Fruit fly (Drosophila melanogaster) whole organism, embryonic: ENCODE results near the gene fusl.

Source experiments
- Atf6 ChIP-seq: fragments of 200-800 bp; sonication (Bioruptor generic); IDR thresholded peaks from 2 replicates; pipeline ENCODE4 v1.3.6; 2022; ENCODE audit warnings: missing biosample characterization, missing genetic modification characterization
- Awh ChIP-seq: fragments of 200-800 bp; sonication (Bioruptor generic); IDR thresholded peaks from 2 replicates; pipeline ENCODE4, ENCODE4 v1.3.6; 2022; ENCODE audit warnings: missing biosample characterization, missing genetic modification characterization
- B-H1 ChIP-seq: fragments of 200-800 bp; sonication (Bioruptor generic); IDR thresholded peaks from 3 replicates; pipeline ENCODE4 v1.3.6; 2022; ENCODE audit warnings: missing biosample characterization, missing genetic modification characterization
- CG10462 ChIP-seq: fragments of 200-800 bp; sonication (Bioruptor generic); optimal IDR thresholded peaks from 2 replicates; lab custom pipeline; 2016; ENCODE audit warnings: missing biosample characterization, missing genetic modification characterization
- CG11085 ChIP-seq: fragments of 200-800 bp; sonication (Bioruptor generic); IDR thresholded peaks from 2 replicates; pipeline ENCODE4 v1.3.6; 2022; ENCODE audit warnings: missing biosample characterization, missing genetic modification characterization
- CG11093 ChIP-seq: fragments of 200-800 bp; sonication (Bioruptor generic); IDR thresholded peaks from 3 replicates; pipeline ENCODE4 v1.3.6; 2022; ENCODE audit warnings: missing biosample characterization, missing genetic modification characterization
- CG11723 ChIP-seq: fragments of 200-800 bp; sonication (Bioruptor generic); optimal IDR thresholded peaks from 2 replicates; lab custom pipeline; 2017; ENCODE audit warnings: missing biosample characterization, mild to moderate bottlenecking, missing genetic modification characterization
- CG12219 ChIP-seq: fragments of 200-800 bp; sonication (Bioruptor generic); optimal IDR thresholded peaks from 3 replicates; lab custom pipeline; 2018; ENCODE audit warnings: missing biosample characterization, mild to moderate bottlenecking, missing genetic modification characterization
- CG13296 ChIP-seq: fragments of 200-800 bp; sonication (Bioruptor generic); optimal IDR thresholded peaks from 3 replicates; lab custom pipeline; 2018; ENCODE audit warnings: missing biosample characterization, mild to moderate bottlenecking, missing genetic modification characterization
- CG14667 ChIP-seq: fragments of 200-800 bp; sonication (Bioruptor generic); IDR thresholded peaks from 2 replicates; pipeline ENCODE4 v1.3.6; 2022; ENCODE audit warnings: missing biosample characterization, missing genetic modification characterization
- CG14710 ChIP-seq: fragments of 200-800 bp; sonication (Bioruptor generic); optimal IDR thresholded peaks from 3 replicates; lab custom pipeline; 2019; ENCODE audit warnings: missing biosample characterization, mild to moderate bottlenecking, missing genetic modification characterization, moderate library complexity
- CG2199 ChIP-seq: fragments of 200-800 bp; sonication (Bioruptor generic); IDR thresholded peaks from 3 replicates; pipeline ENCODE4 v1.3.6; 2022; ENCODE audit warnings: missing biosample characterization, missing genetic modification characterization
- CG30431 ChIP-seq: fragments of 200-800 bp; sonication (Bioruptor generic); optimal IDR thresholded peaks from 2 replicates; lab custom pipeline; 2017; ENCODE audit warnings: missing biosample characterization, missing genetic modification characterization
- CG31365 ChIP-seq: fragments of 200-800 bp; sonication (Bioruptor generic); optimal IDR thresholded peaks from 2 replicates; lab custom pipeline; 2018; ENCODE audit warnings: missing biosample characterization, mild to moderate bottlenecking, missing genetic modification characterization
- CG32767 ChIP-seq: fragments of 200-800 bp; sonication (Bioruptor generic); IDR thresholded peaks from 2 replicates; pipeline ENCODE4 v1.3.6; 2022; ENCODE audit warnings: missing biosample characterization, missing genetic modification characterization
- CG3838 ChIP-seq: fragments of 200-800 bp; sonication (Bioruptor generic); optimal IDR thresholded peaks from 3 replicates; lab custom pipeline; 2016; ENCODE audit warnings: missing biosample characterization, missing genetic modification characterization
- CG7372 ChIP-seq: fragments of 200-800 bp; sonication (Bioruptor generic); IDR thresholded peaks from 2 replicates; pipeline ENCODE4 v1.3.6; 2022; ENCODE audit warnings: missing biosample characterization, missing genetic modification characterization
- CG7745 ChIP-seq: fragments of 200-800 bp; sonication (Bioruptor generic); optimal IDR thresholded peaks from 2 replicates; lab custom pipeline; 2018; ENCODE audit warnings: missing biosample characterization, mild to moderate bottlenecking, missing genetic modification characterization, moderate library complexity
- CG7839 ChIP-seq: fragments of 200-800 bp; sonication (Bioruptor generic); optimal IDR thresholded peaks from 3 replicates; lab custom pipeline; 2018; ENCODE audit warnings: missing biosample characterization, mild to moderate bottlenecking, missing genetic modification characterization, moderate library complexity
- Camta ChIP-seq: fragments of 200-800 bp; sonication (Bioruptor generic); optimal IDR thresholded peaks from 2 replicates; lab custom pipeline; 2016; ENCODE audit warnings: missing biosample characterization, missing genetic modification characterization
- Dbx ChIP-seq: fragments of 200-800 bp; sonication (Bioruptor generic); IDR thresholded peaks from 3 replicates; pipeline ENCODE4 v1.3.6; 2022; ENCODE audit warnings: missing biosample characterization, missing genetic modification characterization
- Dip3 ChIP-seq: fragments of 200-800 bp; sonication (Bioruptor generic); optimal IDR thresholded peaks from 3 replicates; lab custom pipeline; 2016; ENCODE audit warnings: missing biosample characterization, missing genetic modification characterization
- Dp ChIP-seq: fragments of 200-800 bp; sonication (Bioruptor generic); optimal IDR thresholded peaks from 2 replicates; lab custom pipeline; 2018; ENCODE audit warnings: missing biosample characterization, mild to moderate bottlenecking, missing genetic modification characterization, moderate library complexity
- Ets97D ChIP-seq: fragments of 200-800 bp; sonication (Bioruptor generic); optimal IDR thresholded peaks from 3 replicates; lab custom pipeline; 2016; ENCODE audit warnings: missing biosample characterization, missing genetic modification characterization
- Lpt ChIP-seq: fragments of >200 bp; optimal IDR thresholded peaks from 2 replicates; lab custom pipeline; 2018; ENCODE audit warnings: missing biosample characterization, missing genetic modification characterization
- Pdp1 ChIP-seq, 2 experiments: fragments of 200-800 bp; sonication (Bioruptor generic); optimal IDR thresholded peaks; 3 replicates each; lab custom pipeline; 2016; ENCODE audit warnings: missing biosample characterization in 2 of 2, missing genetic modification characterization in 2 of 2, mild to moderate bottlenecking in 1 of 2, moderate library complexity in 1 of 2
- Sry-β ChIP-seq: fragments of 200-800 bp; sonication (Bioruptor generic); optimal IDR thresholded peaks from 2 replicates; lab custom pipeline; 2018; ENCODE audit warnings: missing biosample characterization, mild to moderate bottlenecking, missing genetic modification characterization, moderate library complexity
- ash1 ChIP-seq: fragments of 200-800 bp; sonication (Bioruptor generic); optimal IDR thresholded peaks from 2 replicates; lab custom pipeline; 2018; ENCODE audit warnings: missing biosample characterization, mild to moderate bottlenecking, missing genetic modification characterization
- caup ChIP-seq: fragments of 200-800 bp; sonication (Bioruptor generic); optimal IDR thresholded peaks from 3 replicates; lab custom pipeline; 2017; ENCODE audit warnings: missing biosample characterization, mild to moderate bottlenecking, missing genetic modification characterization, moderate library complexity; ENCODE audit not compliant: severe bottlenecking
- chm ChIP-seq: fragments of 200-800 bp; sonication (Bioruptor generic); IDR thresholded peaks from 2 replicates; pipeline ENCODE4 v1.3.6; 2022; ENCODE audit warnings: missing biosample characterization, missing genetic modification characterization
- da ChIP-seq: fragments of 200-800 bp; sonication (Bioruptor generic); optimal IDR thresholded peaks from 2 replicates; lab custom pipeline; 2016; ENCODE audit warnings: missing biosample characterization, missing genetic modification characterization
- dan ChIP-seq: fragments of 200-800 bp; sonication (Bioruptor generic); IDR thresholded peaks from 2 replicates; pipeline ENCODE4 v1.3.6; 2022; ENCODE audit warnings: missing biosample characterization, missing genetic modification characterization
- dmrt99B ChIP-seq: fragments of 200-800 bp; sonication (Bioruptor generic); optimal IDR thresholded peaks from 2 replicates; lab custom pipeline; 2018; ENCODE audit warnings: missing biosample characterization, mild to moderate bottlenecking, missing genetic modification characterization, moderate library complexity
- eve ChIP-seq, 2 experiments: fragments of >200 bp; optimal IDR thresholded peaks; 2 replicates each; lab custom pipeline; 2017; ENCODE audit warnings: missing biosample characterization in 2 of 2, missing genetic modification characterization in 2 of 2
- fd102C ChIP-seq: fragments of 200-800 bp; sonication (Bioruptor generic); optimal IDR thresholded peaks from 2 replicates; lab custom pipeline; 2018; ENCODE audit warnings: missing biosample characterization, mild to moderate bottlenecking, missing genetic modification characterization, moderate library complexity
- fd96Cb ChIP-seq: fragments of 200-800 bp; sonication (Bioruptor generic); optimal IDR thresholded peaks from 2 replicates; lab custom pipeline; 2018; ENCODE audit warnings: missing biosample characterization, mild to moderate bottlenecking, missing genetic modification characterization, moderate library complexity
- gcm2 ChIP-seq: fragments of 200-800 bp; sonication (Bioruptor generic); optimal IDR thresholded peaks from 2 replicates; lab custom pipeline; 2016; ENCODE audit warnings: missing biosample characterization, missing genetic modification characterization
- lilli ChIP-seq: fragments of 200-800 bp; sonication (Bioruptor generic); optimal IDR thresholded peaks from 3 replicates; lab custom pipeline; 2016; ENCODE audit warnings: missing biosample characterization, missing genetic modification characterization
- lola ChIP-seq, 3 experiments: fragments of >200 bp in 2 of 3; fragments of 200-800 bp in 1 of 3; sonication (Bioruptor generic) in 1 of 3; optimal IDR thresholded peaks; 2 replicates each; lab custom pipeline; 2017 to 2019; ENCODE audit warnings: missing biosample characterization in 3 of 3, missing genetic modification characterization in 3 of 3, mild to moderate bottlenecking in 1 of 3, moderate library complexity in 1 of 3
- pb ChIP-seq: fragments of 200-800 bp; sonication (Bioruptor generic); optimal IDR thresholded peaks from 3 replicates; lab custom pipeline; 2016; ENCODE audit warnings: missing biosample characterization, missing genetic modification characterization
- phol ChIP-seq: fragments of 200-800 bp; sonication (Bioruptor generic); optimal IDR thresholded peaks from 3 replicates; lab custom pipeline; 2018; ENCODE audit warnings: missing biosample characterization, mild to moderate bottlenecking, missing genetic modification characterization, moderate library complexity
- pita ChIP-seq: fragments of 200-800 bp; sonication (Bioruptor generic); optimal IDR thresholded peaks from 2 replicates; lab custom pipeline; 2017; ENCODE audit warnings: missing biosample characterization, mild to moderate bottlenecking, missing genetic modification characterization
- pnt ChIP-seq: fragments of 200-800 bp; sonication (Bioruptor generic); optimal IDR thresholded peaks from 3 replicates; lab custom pipeline; 2016; ENCODE audit warnings: missing biosample characterization, missing genetic modification characterization
- row ChIP-seq: fragments of 200-800 bp; sonication (Bioruptor generic); IDR thresholded peaks from 3 replicates; pipeline ENCODE4 v1.3.6; 2022; ENCODE audit warnings: missing biosample characterization, missing genetic modification characterization
- salm ChIP-seq: fragments of 200-800 bp; sonication (Bioruptor generic); optimal IDR thresholded peaks from 2 replicates; lab custom pipeline; 2018; ENCODE audit warnings: missing biosample characterization, mild to moderate bottlenecking, missing genetic modification characterization
- sens-2 ChIP-seq: fragments of 200-800 bp; sonication (Bioruptor generic); IDR thresholded peaks from 2 replicates; pipeline ENCODE4 v1.3.6; 2022; ENCODE audit warnings: missing biosample characterization, missing genetic modification characterization
- slou ChIP-seq: fragments of 200-800 bp; sonication (Bioruptor generic); optimal IDR thresholded peaks from 3 replicates; lab custom pipeline; 2016; ENCODE audit warnings: missing biosample characterization, missing genetic modification characterization
- tin ChIP-seq: fragments of 200-800 bp; sonication (Bioruptor generic); optimal IDR thresholded peaks from 3 replicates; lab custom pipeline; 2016; ENCODE audit warnings: missing biosample characterization, missing genetic modification characterization
- unc-4 ChIP-seq: fragments of 200-800 bp; sonication (Bioruptor generic); IDR thresholded peaks from 2 replicates; pipeline ENCODE4 v1.3.6; 2022; ENCODE audit warnings: missing biosample characterization, missing genetic modification characterization; ENCODE audit not compliant: partially characterized antibody
- z ChIP-seq: fragments of 200-800 bp; sonication (Bioruptor generic); IDR thresholded peaks from 3 replicates; pipeline ENCODE4 v1.3.6; 2022; ENCODE audit warnings: missing biosample characterization, missing genetic modification characterization
- zf30C ChIP-seq: fragments of 200-800 bp; sonication (Bioruptor generic); optimal IDR thresholded peaks from 3 replicates; lab custom pipeline; 2018; ENCODE audit warnings: missing biosample characterization, mild to moderate bottlenecking, missing genetic modification characterization

fusl gene

dm6 chr2L:5338024-5338720 lies at the start of gene fusl (continued):
- TF ChIP-seq z (GFP tag; lab: Robert Waterston, UW) = no peak
- no peak for TF ChIP-seq tin
- TF ChIP-seq eve (GFP tag; optimal IDR thresholded peaks at IDR 0.05; lab: Kevin White, UChicago) = no peak
- no peak for TF ChIP-seq CG12219 (GFP tag; lab: Kevin White, UChicago)
- no peak for TF ChIP-seq CG7839 (tag; lab: Kevin White, UChicago)
- TF ChIP-seq Ets97D (GFP tag; lab: Kevin White, UChicago) = no peak
- no peak for TF ChIP-seq CG11085 (GFP tag; lab: Robert Waterston, UW)
- TF ChIP-seq CG7372 (GFP tag; lab: Robert Waterston, UW) = no peak
- TF ChIP-seq Awh (GFP tag; lab: Robert Waterston, UW) = no peak
- TF ChIP-seq fd102C (GFP tag; lab: Kevin White, UChicago) = no peak
- peak in 1 of 2 experiments; percentile 30 for TF ChIP-seq Pdp1 (GFP tag; optimal IDR thresholded peaks at IDR 0.05; lab: Kevin White, UChicago)
- TF ChIP-seq zf30C (GFP tag; lab: Kevin White, UChicago) = no peak
- TF ChIP-seq phol (tag; lab: Kevin White, UChicago) = no peak
- no peak for TF ChIP-seq ash1 (GFP tag; lab: Kevin White, UChicago)
- no peak for TF ChIP-seq Lpt (GFP tag; lab: Kevin White, UChicago)
- no peak for TF ChIP-seq CG11723
- no peak for TF ChIP-seq slou (GFP tag; lab: Kevin White, UChicago)
- TF ChIP-seq CG11093 = no peak
- no peak for TF ChIP-seq CG14667 (GFP tag; lab: Robert Waterston, UW)
- TF ChIP-seq CG2199 (GFP tag; lab: Robert Waterston, UW) = no peak
- TF ChIP-seq CG7745 (tag; lab: Kevin White, UChicago) = no peak
- TF ChIP-seq caup = no peak
- TF ChIP-seq da = no peak
- no peak for TF ChIP-seq B-H1
- no peak for TF ChIP-seq CG31365 (tag; lab: Kevin White, UChicago)
- no peak for TF ChIP-seq pita
- no peak for TF ChIP-seq row (GFP tag; lab: Robert Waterston, UW)
- no peak for TF ChIP-seq CG14710
- no peak for TF ChIP-seq Camta (GFP tag; lab: Kevin White, UChicago)
- no peak for TF ChIP-seq fd96Cb (tag; lab: Kevin White, UChicago)
- TF ChIP-seq pb (GFP tag; lab: Kevin White, UChicago) = no peak
- TF ChIP-seq Dip3 (GFP tag; lab: Kevin White, UChicago) = no peak
- no peak for TF ChIP-seq salm (tag; lab: Kevin White, UChicago)
- TF ChIP-seq lola (GFP tag; optimal IDR thresholded peaks at IDR 0.05; lab: Kevin White, UChicago) = no peak
- TF ChIP-seq sens-2 (GFP tag; lab: Robert Waterston, UW) = no peak
- TF ChIP-seq dmrt99B (tag; lab: Kevin White, UChicago) = peak; percentile 1
- TF ChIP-seq CG3838 (GFP tag; lab: Kevin White, UChicago) = no peak
- TF ChIP-seq unc-4 (GFP tag; lab: Robert Waterston, UW) = no peak
- TF ChIP-seq gcm2 = no peak
- TF ChIP-seq lilli (GFP tag; lab: Kevin White, UChicago) = no peak
- no peak for TF ChIP-seq chm (GFP tag; lab: Robert Waterston, UW)
- TF ChIP-seq CG32767 = peak; percentile 13; the same call in 1 of the 2 replicates
- no peak for TF ChIP-seq Dp
- no peak for TF ChIP-seq CG10462
- TF ChIP-seq CG30431 (GFP tag; lab: Kevin White, UChicago) = no peak
- no peak for TF ChIP-seq dan (GFP tag; lab: Robert Waterston, UW)
- no peak for TF ChIP-seq pnt (GFP tag; lab: Kevin White, UChicago)
- no peak for TF ChIP-seq Dbx (GFP tag; lab: Robert Waterston, UW)
- TF ChIP-seq Atf6 (GFP tag; lab: Robert Waterston, UW) = no peak
- TF ChIP-seq Sry-β (GFP tag; lab: Kevin White, UChicago) = no peak
- TF ChIP-seq CG13296 (GFP tag; lab: Kevin White, UChicago) = no peak
